Fruit fly (Drosophila melanogaster): ENCODE measurements around the gene Smr.

Gene Smr

dm6 chrX:12756374-12756721 is 13.9 kb upstream of the Smr start (continued):
- TF ChIP-seq dmrt99B (tag; optimal IDR thresholded peaks at IDR 0.05) = no peak
- no peak for TF ChIP-seq ara (GFP tag; IDR thresholded peaks at IDR 0.05)
- TF ChIP-seq luna (GFP tag; optimal IDR thresholded peaks at IDR 0.05) = no peak
- peak; percentile 48 for TF ChIP-seq nom (GFP tag; optimal IDR thresholded peaks at IDR 0.05)
- no peak for TF ChIP-seq Dip3 (GFP tag; optimal IDR thresholded peaks at IDR 0.05)
- no peak for TF ChIP-seq ind (GFP tag; optimal IDR thresholded peaks at IDR 0.05)
- no peak for TF ChIP-seq Fer2 (tag; optimal IDR thresholded peaks at IDR 0.05)
- peak; percentile 5 for TF ChIP-seq fd64A (GFP tag; optimal IDR thresholded peaks at IDR 0.05)
- TF ChIP-seq dmrt11E (tag; optimal IDR thresholded peaks at IDR 0.05) = no peak
- peak; percentile 5; the same call in 1 of the 2 replicates for TF ChIP-seq dati (GFP tag; IDR thresholded peaks at IDR 0.05)
- peak; percentile 33; the same call in 1 of the 2 replicates for TF ChIP-seq CG4360 (GFP tag; IDR thresholded peaks at IDR 0.05)
- TF ChIP-seq Dfd (GFP tag; optimal IDR thresholded peaks at IDR 0.05) = no peak
- no peak for TF ChIP-seq PHDP (tag; optimal IDR thresholded peaks at IDR 0.05)
- TF ChIP-seq CG7271 (tag; optimal IDR thresholded peaks at IDR 0.05) = no peak
- TF ChIP-seq D (optimal IDR thresholded peaks at IDR 0.05) = no peak
- TF ChIP-seq D (GFP tag; optimal IDR thresholded peaks at IDR 0.05) = no peak
- TF ChIP-seq Awh (GFP tag; IDR thresholded peaks at IDR 0.05) = no peak
- TF ChIP-seq gce (GFP tag; IDR thresholded peaks at IDR 0.05) = no peak
- TF ChIP-seq eve (GFP tag; optimal IDR thresholded peaks at IDR 0.05) = no peak
- TF ChIP-seq Atf-2 (GFP tag; optimal IDR thresholded peaks at IDR 0.05) = no peak
- TF ChIP-seq CG1603 (tag; optimal IDR thresholded peaks at IDR 0.05) = peak; percentile 0
- TF ChIP-seq Hmx (GFP tag; optimal IDR thresholded peaks at IDR 0.05) = no peak
- no peak for TF ChIP-seq caup (GFP tag; optimal IDR thresholded peaks at IDR 0.05; ENCODE audit: severe bottlenecking)
- TF ChIP-seq Mrtf (GFP tag; IDR thresholded peaks at IDR 0.05) = no peak
- TF ChIP-seq CG17186 (GFP tag; optimal IDR thresholded peaks at IDR 0.05) = no peak
- no peak for TF ChIP-seq ato (GFP tag; IDR thresholded peaks at IDR 0.05; ENCODE audit: partially characterized antibody)
- no peak for TF ChIP-seq Sox100B (GFP tag; optimal IDR thresholded peaks at IDR 0.05)
- TF ChIP-seq CG11696 (GFP tag; IDR thresholded peaks at IDR 0.05) = no peak
- TF ChIP-seq ATbp (GFP tag; optimal IDR thresholded peaks at IDR 0.05) = no peak
- no peak for TF ChIP-seq bigmax (GFP tag; optimal IDR thresholded peaks at IDR 0.05)
- no peak for TF ChIP-seq CG15269 (tag; optimal IDR thresholded peaks at IDR 0.05)
- no peak for TF ChIP-seq ab (GFP tag; optimal IDR thresholded peaks at IDR 0.05)
- TF ChIP-seq gsb-n (tag; optimal IDR thresholded peaks at IDR 0.05) = no peak
- no peak for TF ChIP-seq dm (GFP tag; optimal IDR thresholded peaks at IDR 0.05)
- TF ChIP-seq CG16813 (GFP tag; IDR thresholded peaks at IDR 0.05; ENCODE audit: partially characterized antibody) = no peak
- TF ChIP-seq CTCF (GFP tag; optimal IDR thresholded peaks at IDR 0.05) = no peak
- no peak for TF ChIP-seq CG10565 (GFP tag; optimal IDR thresholded peaks at IDR 0.05)
- no peak for TF ChIP-seq bcd (GFP tag; optimal IDR thresholded peaks at IDR 0.05)
- no peak for TF ChIP-seq CG3065 (GFP tag; optimal IDR thresholded peaks at IDR 0.05)
- no peak for TF ChIP-seq Dek (tag; optimal IDR thresholded peaks at IDR 0.05)
- no peak for TF ChIP-seq al (GFP tag; IDR thresholded peaks at IDR 0.05)
- no peak for TF ChIP-seq E2f2 (GFP tag; IDR thresholded peaks at IDR 0.05)
- no peak for TF ChIP-seq CG7786 (GFP tag; optimal IDR thresholded peaks at IDR 0.05)
- TF ChIP-seq CG3281 (GFP tag; optimal IDR thresholded peaks at IDR 0.05) = no peak
- no peak for TF ChIP-seq HLHmδ (GFP tag; optimal IDR thresholded peaks at IDR 0.05)
- TF ChIP-seq CG8388 (GFP tag; optimal IDR thresholded peaks at IDR 0.05) = no peak
- no peak for TF ChIP-seq dan (GFP tag; IDR thresholded peaks at IDR 0.05)
- no peak for TF ChIP-seq CG9727 (GFP tag; optimal IDR thresholded peaks at IDR 0.05)
- TF ChIP-seq Oaz (GFP tag; IDR thresholded peaks at IDR 0.05) = no peak
- TF ChIP-seq chm (GFP tag; IDR thresholded peaks at IDR 0.05) = no peak
- TF ChIP-seq CG18011 (GFP tag; optimal IDR thresholded peaks at IDR 0.05) = no peak
- peak; percentile 88; the same call in 2 of the 3 replicates for TF ChIP-seq CG2199 (GFP tag; IDR thresholded peaks at IDR 0.05)
- no peak for TF ChIP-seq CG9797 (GFP tag; optimal IDR thresholded peaks at IDR 0.05)
